Fruit fly (Drosophila melanogaster) whole organism, wandering third instar larva: Measurements from ENCODE around the gene CG5886.

Experiments used
- Abd-B ChIP-seq: fragments of >200 bp; optimal IDR thresholded peaks from 2 replicates; lab custom pipeline; 2017; ENCODE audit warnings: missing biosample characterization, missing genetic modification characterization
- CG9705 ChIP-seq: fragments of 200-800 bp; sonication (Bioruptor generic); optimal IDR thresholded peaks from 2 replicates; lab custom pipeline; 2018; ENCODE audit warnings: missing biosample characterization, mild to moderate bottlenecking, missing genetic modification characterization
- CrebA ChIP-seq: fragments of 200-800 bp; sonication (Bioruptor generic); optimal IDR thresholded peaks from 2 replicates; lab custom pipeline; 2016; ENCODE audit warnings: missing biosample characterization, mild to moderate bottlenecking, missing genetic modification characterization, borderline replicate concordance
- Dfd ChIP-seq: fragments of >200 bp; optimal IDR thresholded peaks from 2 replicates; lab custom pipeline; 2017; ENCODE audit warnings: missing biosample characterization, missing genetic modification characterization
- Dif ChIP-seq: fragments of 200-275, 200-300 bp; sonication (Bioruptor generic); optimal IDR thresholded peaks from 2 replicates; lab custom pipeline; 2018; ENCODE audit warnings: missing biosample characterization, missing genetic modification characterization; ENCODE audit not compliant: partially characterized antibody
- HLH106 ChIP-seq: fragments of 200-800 bp; optimal IDR thresholded peaks from 3 replicates; lab custom pipeline; 2019; ENCODE audit warnings: missing biosample characterization, mild to moderate bottlenecking, missing genetic modification characterization, moderate library complexity
- Hnf4 ChIP-seq: fragments of 200-800 bp; sonication (Bioruptor generic); optimal IDR thresholded peaks from 2 replicates; lab custom pipeline; 2016; ENCODE audit warnings: missing biosample characterization, mild to moderate bottlenecking, missing genetic modification characterization
- Hr78 ChIP-seq: fragments of >200 bp; optimal IDR thresholded peaks from 2 replicates; lab custom pipeline; 2017; ENCODE audit warnings: missing biosample characterization, missing genetic modification characterization
- Hr83 ChIP-seq: fragments of 200-300 bp; sonication (Bioruptor generic); optimal IDR thresholded peaks from 2 replicates; lab custom pipeline; 2016; ENCODE audit warnings: missing biosample characterization, mild to moderate bottlenecking, missing genetic modification characterization, moderate library complexity; ENCODE audit not compliant: poor library complexity, severe bottlenecking
- Jra ChIP-seq: sonication (Bioruptor generic); optimal IDR thresholded peaks from 2 replicates; lab custom pipeline; 2016; ENCODE audit warnings: missing biosample characterization, missing genetic modification characterization
- Mio ChIP-seq: sonication (Bioruptor generic); optimal IDR thresholded peaks from 2 replicates; lab custom pipeline; 2016; ENCODE audit warnings: missing biosample characterization, missing genetic modification characterization
- Myc ChIP-seq: fragments of >200 bp; optimal IDR thresholded peaks from 2 replicates; lab custom pipeline; 2017
- OdsH ChIP-seq: fragments of 200-800 bp; sonication (Bioruptor generic); optimal IDR thresholded peaks from 2 replicates; lab custom pipeline; 2016; ENCODE audit warnings: missing biosample characterization, mild to moderate bottlenecking, missing genetic modification characterization
- Rel ChIP-seq, 2 experiments: fragments of 200-800 bp; sonication (Bioruptor generic) in 1 of 2; optimal IDR thresholded peaks; 2 replicates in 1 of 2; 3 replicates in 1 of 2; lab custom pipeline; 2016 to 2019; ENCODE audit warnings: mild to moderate bottlenecking in 2 of 2, missing biosample characterization in 2 of 2, missing genetic modification characterization in 2 of 2, moderate library complexity in 1 of 2
- Sp1 ChIP-seq: fragments of 200-800 bp; sonication (Bioruptor generic); optimal IDR thresholded peaks from 3 replicates; lab custom pipeline; 2019; ENCODE audit warnings: missing biosample characterization, mild to moderate bottlenecking, missing genetic modification characterization, moderate library complexity
- Vsx2 ChIP-seq: fragments of 200-300, 225-300 bp; sonication (Bioruptor generic); optimal IDR thresholded peaks from 2 replicates; lab custom pipeline; 2018; ENCODE audit warnings: missing biosample characterization, missing genetic modification characterization; ENCODE audit not compliant: partially characterized antibody
- br ChIP-seq: fragments of 200-800 bp; sonication (Bioruptor generic); optimal IDR thresholded peaks from 2 replicates; lab custom pipeline; 2016; ENCODE audit warnings: missing biosample characterization, missing genetic modification characterization
- brk ChIP-seq: fragments of 200-800 bp; sonication (Bioruptor generic); optimal IDR thresholded peaks from 2 replicates; lab custom pipeline; 2016; ENCODE audit warnings: missing biosample characterization, mild to moderate bottlenecking, missing genetic modification characterization
- dmrt93B ChIP-seq: fragments of 200-800 bp; sonication (Bioruptor generic); optimal IDR thresholded peaks from 2 replicates; lab custom pipeline; 2018; ENCODE audit warnings: missing biosample characterization, mild to moderate bottlenecking, missing genetic modification characterization
- dsf ChIP-seq: sonication (Bioruptor generic); optimal IDR thresholded peaks from 2 replicates; lab custom pipeline; 2016; ENCODE audit warnings: missing biosample characterization, missing genetic modification characterization, borderline replicate concordance
- ey ChIP-seq: fragments of 200-800 bp; sonication (Bioruptor generic); optimal IDR thresholded peaks from 2 replicates; lab custom pipeline; 2016; ENCODE audit warnings: missing biosample characterization, missing genetic modification characterization
- foxo ChIP-seq, 2 experiments: fragments of 200-800 bp; sonication (Bioruptor generic); optimal IDR thresholded peaks; 2 replicates in 1 of 2; 3 replicates in 1 of 2; lab custom pipeline; 2016 to 2017; ENCODE audit warnings: missing biosample characterization in 2 of 2, missing genetic modification characterization in 2 of 2
- fru ChIP-seq: fragments of 200-800 bp; sonication (Bioruptor generic); optimal IDR thresholded peaks from 3 replicates; lab custom pipeline; 2016; ENCODE audit warnings: missing biosample characterization, mild to moderate bottlenecking, missing genetic modification characterization
- h ChIP-seq: fragments of 200-800 bp; sonication (Bioruptor generic); optimal IDR thresholded peaks from 3 replicates; lab custom pipeline; 2016; ENCODE audit warnings: missing biosample characterization, mild to moderate bottlenecking, missing genetic modification characterization
- jim ChIP-seq: fragments of 175-275, 200-325 bp; sonication (Bioruptor generic); optimal IDR thresholded peaks from 2 replicates; lab custom pipeline; 2016; ENCODE audit warnings: missing biosample characterization, mild to moderate bottlenecking, missing genetic modification characterization
- lola ChIP-seq: fragments of >200 bp; optimal IDR thresholded peaks from 2 replicates; lab custom pipeline; 2017; ENCODE audit warnings: missing biosample characterization, missing genetic modification characterization
- pan ChIP-seq: fragments of >200 bp; optimal IDR thresholded peaks from 2 replicates; lab custom pipeline; 2017
- psq ChIP-seq: fragments of 200-800 bp; sonication (Bioruptor generic); optimal IDR thresholded peaks from 3 replicates; lab custom pipeline; 2017; ENCODE audit warnings: missing biosample characterization, mild to moderate bottlenecking, missing genetic modification characterization, moderate library complexity
- rgr ChIP-seq: fragments of 200-800 bp; sonication (Bioruptor generic); optimal IDR thresholded peaks from 3 replicates; lab custom pipeline; 2016; ENCODE audit warnings: missing biosample characterization, mild to moderate bottlenecking, missing genetic modification characterization
- sage ChIP-seq: fragments of 200-800 bp; sonication (Bioruptor generic); optimal IDR thresholded peaks from 2 replicates; lab custom pipeline; 2016; ENCODE audit warnings: missing biosample characterization, mild to moderate bottlenecking, missing genetic modification characterization
- tai ChIP-seq: sonication (Bioruptor generic); optimal IDR thresholded peaks from 2 replicates; lab custom pipeline; 2016; ENCODE audit warnings: missing biosample characterization, missing genetic modification characterization
- usp ChIP-seq: fragments of >200 bp; optimal IDR thresholded peaks from 2 replicates; lab custom pipeline; 2017; ENCODE audit warnings: missing biosample characterization, missing genetic modification characterization
- woc ChIP-seq: sonication (Bioruptor generic); optimal IDR thresholded peaks from 2 replicates; lab custom pipeline; 2016; ENCODE audit warnings: missing biosample characterization, mild to moderate bottlenecking, missing genetic modification characterization

The CG5886 gene

DNA sequence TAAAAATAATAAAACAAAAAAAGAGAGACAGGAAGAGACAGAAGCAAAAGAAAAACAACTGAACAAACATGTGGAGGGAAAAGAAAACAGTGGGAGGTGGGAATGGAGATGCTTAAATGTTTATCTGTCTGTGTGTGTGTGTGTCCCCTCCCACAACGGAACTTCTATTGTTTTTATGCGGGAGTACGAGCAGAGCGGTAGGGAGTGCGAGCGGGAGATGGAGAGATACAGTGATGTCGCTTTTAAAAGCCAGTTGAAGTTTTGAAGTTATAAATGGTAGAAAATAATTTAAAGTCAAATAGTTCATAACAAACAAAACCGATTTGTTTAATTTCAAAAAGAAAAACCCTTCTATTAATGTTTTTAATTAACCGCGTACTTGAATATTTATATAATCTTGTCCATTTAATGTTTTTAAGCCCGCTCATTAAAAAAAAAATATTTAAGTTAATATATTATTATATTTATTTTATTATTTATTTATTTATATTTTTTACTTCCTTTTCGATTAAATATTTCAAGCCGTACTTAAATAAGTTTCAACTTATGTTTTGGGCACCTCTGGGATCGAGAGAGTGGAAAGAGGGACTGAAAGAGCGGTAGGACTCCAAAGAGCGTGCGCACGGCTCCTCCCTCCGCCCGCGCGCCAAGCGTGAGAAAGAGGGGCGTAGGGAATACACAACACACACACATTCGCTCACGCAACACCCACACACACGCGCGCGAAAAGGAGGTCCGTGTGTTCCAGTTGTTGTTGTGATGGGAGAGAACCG lies 29.0 kb downstream of the CG5886 start (continued):
- no peak for TF ChIP-seq Hr78 (GFP tag; lab: Kevin White, UChicago)
- no peak for TF ChIP-seq Vsx2 (GFP tag; lab: Kevin White, UChicago)
- peak; percentile 13 for TF ChIP-seq Myc (lab: Kevin White, UChicago)
- TF ChIP-seq CrebA (GFP tag; lab: Kevin White, UChicago), result no peak
- TF ChIP-seq Dfd (GFP tag; lab: Kevin White, UChicago), result peak; percentile 3
- no peak for TF ChIP-seq usp
- peak; percentile 74 for TF ChIP-seq Dif
- no peak for TF ChIP-seq Rel (GFP tag; optimal IDR thresholded peaks at IDR 0.05; lab: Kevin White, UChicago)
- no peak for TF ChIP-seq Rel (tag; optimal IDR thresholded peaks at IDR 0.05; lab: Kevin White, UChicago)

DNA sequence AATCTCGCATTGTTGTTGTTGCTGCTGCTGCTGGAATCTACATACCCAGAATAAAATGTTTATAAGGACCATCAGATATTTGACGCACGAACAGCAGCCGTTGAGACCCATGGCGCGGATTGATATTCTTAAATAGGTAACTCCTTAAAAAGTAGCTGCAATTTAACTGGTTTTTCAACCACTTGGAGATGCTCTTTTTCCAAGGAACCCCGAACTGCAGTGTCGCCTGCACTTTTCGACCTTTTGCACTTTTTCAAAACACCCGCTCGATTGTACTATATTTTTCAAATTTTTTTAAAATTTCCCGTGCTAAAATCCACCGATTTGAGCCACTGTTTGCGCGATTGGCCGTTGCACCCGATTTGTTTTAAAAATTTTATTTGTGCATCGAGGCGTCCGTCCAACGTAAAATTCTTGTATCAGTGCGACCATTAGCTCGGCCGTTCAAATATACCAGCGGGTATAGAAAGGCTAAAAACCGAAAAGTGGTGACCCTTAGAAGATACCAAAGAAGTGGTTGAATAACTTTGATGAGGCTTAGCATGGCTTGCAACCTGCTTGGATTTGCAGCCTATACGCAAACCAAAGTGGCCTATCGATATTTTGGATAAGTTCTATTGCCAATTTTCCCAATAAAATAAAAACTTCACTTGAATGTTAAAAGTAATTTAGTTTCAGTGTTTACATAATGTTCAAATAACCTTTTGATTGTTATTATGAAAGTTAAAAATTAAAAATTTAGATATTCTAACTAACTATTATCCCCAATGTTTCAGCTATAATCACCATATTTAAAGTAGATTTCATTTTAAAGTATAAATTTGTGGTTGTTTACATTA lies 29.8 kb downstream of the CG5886 start, which contains the start of gene Tsp96F:
Tsp96F (minus strand) TSS at position 457 of the 839 bp plus-strand sequence.
- TF ChIP-seq dsf (GFP tag; lab: Kevin White, UChicago) (no peak), brk (GFP tag; lab: Kevin White, UChicago) (no peak), CG9705 (GFP tag; lab: Kevin White, UChicago) (no peak), fru (GFP tag; lab: Kevin White, UChicago) (no peak), foxo (GFP tag; optimal IDR thresholded peaks at IDR 0.05; lab: Kevin White, UChicago) (no peak), Dif (peak; percentile 22)
- TF ChIP-seq, all 38 proteins: peak for 1

DNA sequence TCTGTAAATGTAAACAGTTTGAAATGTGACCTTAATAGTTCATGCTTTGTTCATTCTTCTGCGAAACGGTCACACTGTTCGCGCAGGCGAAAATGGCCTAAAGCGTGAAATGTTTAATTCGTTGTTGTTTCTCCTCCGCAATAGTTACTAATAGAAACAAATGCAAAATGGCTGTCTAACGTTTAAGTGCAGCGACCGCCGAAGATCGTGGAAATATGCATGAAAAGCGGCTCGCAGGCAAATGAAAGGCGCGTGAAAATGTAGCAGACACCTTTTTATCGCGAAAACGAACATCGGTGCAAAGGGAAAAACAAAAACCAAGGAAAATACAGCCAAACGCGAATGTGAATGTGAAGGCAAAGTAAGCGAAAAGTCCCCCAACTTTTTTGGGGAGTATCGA lies 30.5 kb downstream of the CG5886 start, which contains the start of gene SppL:
SppL (plus strand) TSS at position 70 of the 400 bp plus-strand sequence.
- TF ChIP-seq OdsH (GFP tag; lab: Kevin White, UChicago) (no peak), Rel (GFP tag; optimal IDR thresholded peaks at IDR 0.05; lab: Kevin White, UChicago) (no peak), Rel (tag; optimal IDR thresholded peaks at IDR 0.05; lab: Kevin White, UChicago) (peak; percentile 99), dmrt93B (no peak), psq (GFP tag; lab: Kevin White, UChicago) (peak; percentile 74)

DNA sequence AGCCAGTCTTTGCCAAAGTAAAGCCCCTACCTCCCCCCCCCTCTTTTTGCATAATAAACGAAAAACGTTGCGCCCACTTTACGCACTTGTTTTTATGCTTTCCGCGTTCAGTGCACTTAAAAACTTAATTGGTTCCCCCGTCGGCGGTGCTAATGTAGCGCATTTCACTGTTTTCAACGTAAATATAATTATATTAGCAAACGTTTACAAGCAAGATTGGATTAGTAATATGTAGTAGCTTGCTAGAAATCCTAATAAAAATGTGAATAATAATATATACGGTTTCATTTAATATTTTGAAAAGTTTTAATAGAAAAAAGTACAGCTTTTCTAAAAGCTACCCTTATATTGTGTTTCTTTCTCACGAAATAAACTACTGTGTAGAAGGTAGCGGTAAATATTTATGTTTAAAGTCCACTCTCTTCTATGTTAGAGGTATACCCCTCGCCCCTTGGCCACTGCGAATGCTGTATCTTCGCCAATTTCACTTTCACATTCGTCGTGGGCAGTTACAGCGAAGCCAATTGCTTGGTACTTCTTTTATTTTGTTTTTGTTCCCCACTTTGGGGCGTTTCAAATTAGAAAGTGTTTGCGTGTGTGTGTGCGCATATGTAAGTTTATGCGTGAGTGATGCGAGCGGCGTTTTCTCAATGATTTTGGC lies 31.3 kb downstream of the CG5886 start:
- no peak for TF ChIP-seq HLH106
- no peak for TF ChIP-seq fru (GFP tag; lab: Kevin White, UChicago)

DNA sequence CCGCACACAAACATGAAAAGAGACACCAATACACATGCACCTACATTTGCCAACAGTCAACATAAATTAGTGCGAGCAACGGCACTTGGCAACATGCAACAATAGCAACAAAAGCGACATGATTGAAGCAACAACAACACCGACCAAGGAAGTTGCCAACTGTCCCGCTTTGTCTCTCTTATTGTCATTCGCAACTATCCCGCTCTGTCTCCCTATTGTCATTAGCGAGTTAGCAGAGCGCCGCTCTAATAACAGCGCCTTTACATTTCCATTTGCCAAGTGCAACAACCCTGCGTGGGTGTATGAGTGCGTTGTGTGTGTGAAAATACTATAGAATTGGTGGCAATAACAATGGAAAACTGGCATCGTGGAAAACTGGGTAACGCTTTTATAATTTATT lies 32.4 kb downstream of the CG5886 start:
- TF ChIP-seq OdsH (GFP tag; lab: Kevin White, UChicago), result no peak
- no peak for TF ChIP-seq jim (GFP tag; lab: Kevin White, UChicago)
- no peak for TF ChIP-seq Vsx2 (GFP tag; lab: Kevin White, UChicago)
- TF ChIP-seq lola (GFP tag; lab: Kevin White, UChicago), result no peak
- TF ChIP-seq foxo (GFP tag; optimal IDR thresholded peaks at IDR 0.05; lab: Kevin White, UChicago), result no peak
- TF ChIP-seq brk (GFP tag; lab: Kevin White, UChicago), result no peak
- TF ChIP-seq Mio (GFP tag; lab: Kevin White, UChicago), result no peak
- no peak for TF ChIP-seq psq (GFP tag; lab: Kevin White, UChicago)

DNA sequence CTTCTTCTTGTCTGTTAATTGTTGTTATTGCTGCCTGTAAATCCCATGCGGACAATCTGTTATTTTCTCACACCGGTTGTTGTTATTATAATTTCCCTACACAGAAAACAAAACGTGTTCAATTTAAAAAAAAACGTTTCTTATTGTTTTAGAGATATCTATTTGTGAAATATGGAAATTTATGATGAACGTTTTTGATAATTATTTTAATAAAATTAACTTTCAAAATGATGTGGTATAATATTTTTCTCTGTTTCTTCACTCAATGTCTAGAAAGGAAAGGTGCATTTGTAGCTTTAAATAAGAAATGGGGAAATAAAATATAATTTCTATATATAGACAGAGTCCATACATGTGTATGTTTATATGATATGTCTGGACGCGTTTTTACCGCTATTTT lies 32.9 kb downstream of the CG5886 start:
- no peak for TF ChIP-seq psq (GFP tag; lab: Kevin White, UChicago)
- TF ChIP-seq Jra (GFP tag; lab: Kevin White, UChicago), result no peak
- TF ChIP-seq dsf (GFP tag; lab: Kevin White, UChicago), result no peak
- peak; percentile 10 for TF ChIP-seq ey (GFP tag; lab: Kevin White, UChicago)
- peak; percentile 18 for TF ChIP-seq h (GFP tag; lab: Kevin White, UChicago)
- no peak for TF ChIP-seq woc
- no peak for TF ChIP-seq dmrt93B
- TF ChIP-seq Hnf4 (GFP tag; lab: Kevin White, UChicago), result no peak
- TF ChIP-seq brk (GFP tag; lab: Kevin White, UChicago), result peak; percentile 18
- no peak for TF ChIP-seq usp
- TF ChIP-seq br (GFP tag; lab: Kevin White, UChicago), result no peak
- no peak for TF ChIP-seq sage (GFP tag; lab: Kevin White, UChicago)
- no peak for TF ChIP-seq Vsx2 (GFP tag; lab: Kevin White, UChicago)
- peak; percentile 49 for TF ChIP-seq HLH106
- TF ChIP-seq OdsH (GFP tag; lab: Kevin White, UChicago), result peak; percentile 42
- peak; percentile 44 for TF ChIP-seq rgr
- no peak for TF ChIP-seq Rel (GFP tag; optimal IDR thresholded peaks at IDR 0.05; lab: Kevin White, UChicago)
- TF ChIP-seq Rel (tag; optimal IDR thresholded peaks at IDR 0.05; lab: Kevin White, UChicago), result no peak
- peak; percentile 8 for TF ChIP-seq Sp1
- no peak for TF ChIP-seq Dfd (GFP tag; lab: Kevin White, UChicago)
- TF ChIP-seq tai (GFP tag; lab: Kevin White, UChicago), result no peak
- no peak for TF ChIP-seq Hr83 (GFP tag; lab: Kevin White, UChicago)
- no peak for TF ChIP-seq pan (lab: Kevin White, UChicago)
- TF ChIP-seq foxo (GFP tag; optimal IDR thresholded peaks at IDR 0.05; lab: Kevin White, UChicago), result peak in 1 of 2 experiments; percentile 39
- TF ChIP-seq Abd-B, result no peak
